Fruit fly (Drosophila melanogaster) whole organism, embryonic: ENCODE measurements around the gene CG4364.
A peak's percentile ranks its signal among the peaks of the same experiment; 100 is the strongest.

Experiments
- Antp ChIP-seq: fragments of 200-800 bp; sonication (Bioruptor generic); optimal IDR thresholded peaks from 3 replicates; lab custom pipeline; 2016; ENCODE audit warnings: missing biosample characterization, missing genetic modification characterization
- Blimp-1 ChIP-seq: fragments of 200-800 bp; sonication (Bioruptor generic); optimal IDR thresholded peaks from 3 replicates; lab custom pipeline; 2018; ENCODE audit warnings: missing biosample characterization, missing genetic modification characterization, mild to moderate bottlenecking, moderate library complexity, missing genetic modification reagents
- CG10431 ChIP-seq: fragments of 200-800 bp; sonication (Bioruptor generic); optimal IDR thresholded peaks from 3 replicates; lab custom pipeline; 2018; ENCODE audit warnings: missing biosample characterization, mild to moderate bottlenecking, missing genetic modification characterization
- CG11456 ChIP-seq: fragments of 200-800 bp; sonication (Bioruptor generic); IDR thresholded peaks from 3 replicates; pipeline ENCODE4 v1.3.6; 2022; ENCODE audit warnings: missing biosample characterization, missing genetic modification characterization
- CG11723 ChIP-seq: fragments of 200-800 bp; sonication (Bioruptor generic); optimal IDR thresholded peaks from 2 replicates; lab custom pipeline; 2017; ENCODE audit warnings: missing biosample characterization, mild to moderate bottlenecking, missing genetic modification characterization
- CG12659 ChIP-seq: fragments of 200-800 bp; sonication (Bioruptor generic); optimal IDR thresholded peaks from 3 replicates; lab custom pipeline; 2017; ENCODE audit warnings: mild to moderate bottlenecking, missing biosample characterization, missing genetic modification reagents, missing genetic modification characterization
- CG13287 ChIP-seq: fragments of 200-800 bp; sonication (Bioruptor generic); IDR thresholded peaks from 2 replicates; pipeline ENCODE4 v1.3.6; 2022; ENCODE audit warnings: missing biosample characterization, missing genetic modification characterization; ENCODE audit not compliant: partially characterized antibody
- CG16815 ChIP-seq: fragments of 200-800 bp; sonication (Bioruptor generic); optimal IDR thresholded peaks from 3 replicates; lab custom pipeline; 2017; ENCODE audit warnings: missing biosample characterization, mild to moderate bottlenecking, missing genetic modification characterization
- CG18011 ChIP-seq: fragments of 200-800 bp; sonication (Bioruptor generic); optimal IDR thresholded peaks from 2 replicates; lab custom pipeline; 2017; ENCODE audit warnings: missing biosample characterization, missing genetic modification characterization, mild to moderate bottlenecking, moderate library complexity, missing genotype
- CG2678 ChIP-seq: fragments of 200-800 bp; sonication (Bioruptor generic); optimal IDR thresholded peaks from 3 replicates; lab custom pipeline; 2019; ENCODE audit warnings: missing biosample characterization, mild to moderate bottlenecking, missing genetic modification characterization, moderate library complexity
- CG30020 ChIP-seq: fragments of 200-800 bp; optimal IDR thresholded peaks from 2 replicates; lab custom pipeline; 2019; ENCODE audit warnings: missing biosample characterization, mild to moderate bottlenecking, missing genetic modification characterization, moderate library complexity
- CG3281 ChIP-seq: fragments of 200-800 bp; sonication (Bioruptor generic); optimal IDR thresholded peaks from 3 replicates; lab custom pipeline; 2017; ENCODE audit warnings: missing biosample characterization, mild to moderate bottlenecking, missing genetic modification characterization
- CG7786 ChIP-seq: fragments of 200-800 bp; sonication (Bioruptor generic); optimal IDR thresholded peaks from 2 replicates; lab custom pipeline; 2016; ENCODE audit warnings: missing biosample characterization, missing genetic modification characterization
- CG8281 ChIP-seq: fragments of 200-800 bp; sonication (Bioruptor generic); optimal IDR thresholded peaks from 2 replicates; lab custom pipeline; 2018; ENCODE audit warnings: missing biosample characterization, mild to moderate bottlenecking, missing genetic modification characterization, moderate library complexity
- CG9215 ChIP-seq: fragments of 200-800 bp; sonication (Bioruptor generic); IDR thresholded peaks from 2 replicates; pipeline ENCODE4 v1.3.6; 2022; ENCODE audit warnings: missing biosample characterization, missing genetic modification characterization
- CG9817 ChIP-seq: fragments of 200-800 bp; sonication (Bioruptor generic); optimal IDR thresholded peaks from 2 replicates; lab custom pipeline; 2018; ENCODE audit warnings: missing biosample characterization, mild to moderate bottlenecking, missing genetic modification characterization, moderate library complexity
- Dll ChIP-seq: fragments of 200-800 bp; sonication (Bioruptor generic); IDR thresholded peaks from 4 replicates; pipeline ENCODE4 v1.3.6; 2022; ENCODE audit warnings: missing biosample characterization, missing genetic modification characterization; ENCODE audit not compliant: partially characterized antibody
- E2f2 ChIP-seq: fragments of 200-800 bp; sonication (Bioruptor generic); IDR thresholded peaks from 2 replicates; pipeline ENCODE4 v1.3.6; 2022; ENCODE audit warnings: missing biosample characterization, missing genetic modification characterization
- HLH4C ChIP-seq: fragments of 200-800 bp; sonication (Bioruptor generic); IDR thresholded peaks from 3 replicates; pipeline ENCODE4 v1.3.6; 2022; ENCODE audit warnings: missing biosample characterization, missing genetic modification characterization; ENCODE audit not compliant: partially characterized antibody
- Hey ChIP-seq: fragments of 200-800 bp; sonication (Bioruptor generic); optimal IDR thresholded peaks from 3 replicates; lab custom pipeline; 2018; ENCODE audit warnings: missing biosample characterization, mild to moderate bottlenecking, missing genetic modification characterization
- Lim3 ChIP-seq: fragments of 200-800 bp; sonication (Bioruptor generic); IDR thresholded peaks from 2 replicates; pipeline ENCODE4 v1.3.6; 2022; ENCODE audit warnings: missing biosample characterization, missing genetic modification characterization
- MESR4 ChIP-seq: fragments of 200-800 bp; sonication (Bioruptor generic); optimal IDR thresholded peaks from 2 replicates; lab custom pipeline; 2018; ENCODE audit warnings: missing biosample characterization, mild to moderate bottlenecking, missing genetic modification characterization, moderate library complexity
- Nf-YA ChIP-seq: fragments of 200-800 bp; sonication (Bioruptor generic); IDR thresholded peaks from 2 replicates; pipeline ENCODE4 v1.3.6; 2022; ENCODE audit warnings: missing biosample characterization, missing genetic modification characterization
- Nf-YC ChIP-seq: fragments of 200-800 bp; optimal IDR thresholded peaks from 3 replicates; lab custom pipeline; 2019; ENCODE audit warnings: missing biosample characterization, mild to moderate bottlenecking, missing genetic modification characterization, moderate library complexity
- Oaz ChIP-seq: fragments of 200-800 bp; sonication (Bioruptor generic); IDR thresholded peaks from 2 replicates; pipeline ENCODE4 v1.3.6; 2022; ENCODE audit warnings: missing biosample characterization, missing genetic modification characterization
- Opbp ChIP-seq: fragments of 200-800 bp; sonication (Bioruptor generic); IDR thresholded peaks from 3 replicates; pipeline ENCODE4 v1.3.6; 2022; ENCODE audit warnings: missing biosample characterization, missing genetic modification characterization; ENCODE audit not compliant: partially characterized antibody
- Ptx1 ChIP-seq: fragments of 200-800 bp; sonication (Bioruptor generic); IDR thresholded peaks from 2 replicates; pipeline ENCODE4 v1.3.6; 2022; ENCODE audit warnings: missing biosample characterization, missing genetic modification characterization
- Ravus ChIP-seq: fragments of 200-800 bp; sonication (Bioruptor generic); IDR thresholded peaks from 2 replicates; pipeline ENCODE4 v1.3.6; 2022; ENCODE audit warnings: missing biosample characterization, missing genetic modification characterization
- ab ChIP-seq: fragments of 200-800 bp; sonication (Bioruptor generic); optimal IDR thresholded peaks from 2 replicates; lab custom pipeline; 2016; ENCODE audit warnings: missing biosample characterization, missing genetic modification characterization
- ato ChIP-seq: fragments of 200-800 bp; sonication (Bioruptor generic); IDR thresholded peaks from 2 replicates; pipeline ENCODE4 v1.3.6; 2022; ENCODE audit warnings: missing biosample characterization, missing genetic modification characterization; ENCODE audit not compliant: partially characterized antibody
- bowl ChIP-seq: fragments of 200-800 bp; sonication (Bioruptor generic); IDR thresholded peaks from 2 replicates; pipeline ENCODE4 v1.3.6; 2022; ENCODE audit warnings: missing biosample characterization, missing genetic modification characterization
- br ChIP-seq: fragments of >200 bp; optimal IDR thresholded peaks from 2 replicates; lab custom pipeline; 2017
- btn ChIP-seq: fragments of 200-800 bp; sonication (Bioruptor generic); optimal IDR thresholded peaks from 2 replicates; lab custom pipeline; 2016; ENCODE audit warnings: missing biosample characterization, missing genetic modification characterization
- cad ChIP-seq: fragments of >200 bp; optimal IDR thresholded peaks from 2 replicates; lab custom pipeline; 2017; ENCODE audit warnings: missing biosample characterization, missing genetic modification characterization
- caup ChIP-seq: fragments of 200-800 bp; sonication (Bioruptor generic); optimal IDR thresholded peaks from 3 replicates; lab custom pipeline; 2017; ENCODE audit warnings: missing biosample characterization, mild to moderate bottlenecking, missing genetic modification characterization, moderate library complexity; ENCODE audit not compliant: severe bottlenecking
- chif ChIP-seq, 2 experiments: fragments of 200-800 bp; sonication (Bioruptor generic); optimal IDR thresholded peaks; 3 replicates each; lab custom pipeline; 2016; ENCODE audit warnings: missing biosample characterization in 2 of 2, missing genetic modification characterization in 2 of 2
- dan ChIP-seq: fragments of 200-800 bp; sonication (Bioruptor generic); IDR thresholded peaks from 2 replicates; pipeline ENCODE4 v1.3.6; 2022; ENCODE audit warnings: missing biosample characterization, missing genetic modification characterization
- dysf ChIP-seq: fragments of 200-800 bp; sonication (Bioruptor generic); IDR thresholded peaks from 3 replicates; pipeline ENCODE4 v1.3.6; 2022; ENCODE audit warnings: missing biosample characterization, missing genetic modification characterization
- ewg ChIP-seq: fragments of 200-800 bp; sonication (Bioruptor generic); optimal IDR thresholded peaks from 3 replicates; lab custom pipeline; 2017; ENCODE audit warnings: mild to moderate bottlenecking, missing biosample characterization, missing genetic modification reagents, missing genetic modification characterization
- gfzf ChIP-seq: fragments of 200-800 bp; sonication (Bioruptor generic); optimal IDR thresholded peaks from 2 replicates; lab custom pipeline; 2016; ENCODE audit warnings: missing biosample characterization, mild to moderate bottlenecking, missing genetic modification characterization, moderate library complexity
- jigr1 ChIP-seq: fragments of 200-800 bp; sonication (Bioruptor generic); IDR thresholded peaks from 3 replicates; pipeline ENCODE4 v1.3.6; 2022; ENCODE audit warnings: missing biosample characterization, missing genetic modification characterization
- jumu ChIP-seq: fragments of 200-800 bp; sonication (Bioruptor generic); optimal IDR thresholded peaks from 3 replicates; lab custom pipeline; 2016; ENCODE audit warnings: missing biosample characterization, missing genetic modification characterization
- luna ChIP-seq: fragments of 200-800 bp; sonication (Bioruptor generic); optimal IDR thresholded peaks from 2 replicates; lab custom pipeline; 2016; ENCODE audit warnings: missing biosample characterization, missing genetic modification characterization
- nerfin-1 ChIP-seq: fragments of 200-800 bp; sonication (Bioruptor generic); optimal IDR thresholded peaks from 3 replicates; lab custom pipeline; 2019; ENCODE audit warnings: missing biosample characterization, mild to moderate bottlenecking, missing genetic modification characterization, moderate library complexity
- psq ChIP-seq: fragments of 200-800 bp; sonication (Bioruptor generic); optimal IDR thresholded peaks from 2 replicates; lab custom pipeline; 2017; ENCODE audit warnings: missing biosample characterization, missing genetic modification characterization
- pum ChIP-seq: fragments of 200-800 bp; sonication (Bioruptor generic); optimal IDR thresholded peaks from 2 replicates; lab custom pipeline; 2016; ENCODE audit warnings: missing biosample characterization, missing genetic modification characterization
- toy ChIP-seq: fragments of 200-800 bp; sonication (Bioruptor generic); IDR thresholded peaks from 2 replicates; pipeline ENCODE4 v1.3.6; 2022; ENCODE audit warnings: missing biosample characterization, missing genetic modification characterization
- unpg ChIP-seq: fragments of 200-800 bp; sonication (Bioruptor generic); optimal IDR thresholded peaks from 3 replicates; lab custom pipeline; 2018; ENCODE audit warnings: missing biosample characterization, mild to moderate bottlenecking, missing genetic modification characterization, moderate library complexity
- vnd ChIP-seq: fragments of 200-800 bp; sonication (Bioruptor generic); IDR thresholded peaks from 3 replicates; pipeline ENCODE4 v1.3.6; 2022; ENCODE audit warnings: missing biosample characterization, missing genetic modification characterization; ENCODE audit not compliant: partially characterized antibody
- wor ChIP-seq: fragments of 200-800 bp; sonication (Bioruptor generic); IDR thresholded peaks from 2 replicates; pipeline ENCODE4 v1.3.6; 2022; ENCODE audit warnings: missing biosample characterization, missing genetic modification characterization
- zfh1 ChIP-seq: fragments of 200-800 bp; sonication (Bioruptor generic); IDR thresholded peaks from 3 replicates; pipeline ENCODE4 v1.3.6; 2022; ENCODE audit warnings: missing biosample characterization, missing genetic modification characterization

The CG4364 gene

DNA sequence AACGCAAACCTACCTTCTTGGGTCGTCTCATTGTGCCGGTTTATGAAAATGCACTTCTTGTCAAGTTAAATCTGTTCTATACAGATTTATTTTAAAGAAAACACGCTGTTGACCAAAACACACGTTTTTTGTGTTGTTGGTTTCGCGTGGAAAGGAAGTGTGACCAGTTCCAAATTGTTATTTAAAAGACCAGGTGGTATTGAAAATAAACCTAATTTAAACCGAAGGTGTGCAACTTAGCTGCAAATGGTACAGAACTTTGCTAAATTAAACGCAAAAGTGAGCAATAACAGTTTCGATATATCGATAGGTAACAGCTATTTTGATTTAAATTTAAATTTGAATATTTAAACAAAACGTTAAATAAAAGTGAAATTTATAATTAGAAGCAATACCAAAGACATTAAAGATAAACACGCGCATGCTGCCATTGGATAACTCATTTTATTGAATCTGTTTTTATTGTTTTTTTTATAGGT is at the start of gene CG4364:
Gene CG4364 (minus strand): TSS at position 165 of the 479 bp plus-strand sequence.
- TF ChIP-seq dan (GFP tag; lab: Robert Waterston, UW) (no peak), pum (GFP tag; lab: Kevin White, UChicago) (no peak), chif (GFP tag; optimal IDR thresholded peaks at IDR 0.05; lab: Kevin White, UChicago) (no peak), ab (GFP tag; lab: Kevin White, UChicago) (no peak), E2f2 (GFP tag; lab: Robert Waterston, UW) (peak; percentile 79), MESR4 (GFP tag; lab: Kevin White, UChicago) (peak; percentile 63), zfh1 (GFP tag; lab: Robert Waterston, UW) (no peak), CG30020 (tag; lab: Kevin White, UChicago) (no peak), Nf-YC (peak; percentile 31), Dll (GFP tag; lab: Robert Waterston, UW) (peak; percentile 82), psq (GFP tag; lab: Kevin White, UChicago) (no peak), Nf-YA (GFP tag; lab: Robert Waterston, UW) (no peak), Oaz (GFP tag; lab: Robert Waterston, UW) (no peak), Blimp-1 (no peak), luna (GFP tag; lab: Kevin White, UChicago) (no peak), bowl (GFP tag; lab: Robert Waterston, UW) (no peak), vnd (GFP tag; lab: Robert Waterston, UW) (peak; percentile 53; the same call in 1 of the 3 replicates), Ptx1 (GFP tag; lab: Robert Waterston, UW) (no peak), btn (GFP tag; lab: Kevin White, UChicago) (no peak), jigr1 (GFP tag; lab: Robert Waterston, UW) (no peak), CG11723 (no peak), unpg (GFP tag; lab: Kevin White, UChicago) (no peak), dysf (GFP tag; lab: Robert Waterston, UW) (no peak), CG3281 (GFP tag; lab: Kevin White, UChicago) (no peak), ewg (GFP tag; lab: Kevin White, UChicago) (no peak), CG11456 (GFP tag; lab: Robert Waterston, UW) (no peak), Opbp (GFP tag; lab: Robert Waterston, UW) (no peak; the same call in 2 of the 3 replicates), CG8281 (no peak), br (no peak), CG16815 (GFP tag; lab: Kevin White, UChicago) (no peak), Hey (tag; lab: Kevin White, UChicago) (no peak), CG2678 (tag; lab: Kevin White, UChicago) (no peak), CG7786 (GFP tag; lab: Kevin White, UChicago) (no peak), gfzf (GFP tag; lab: Kevin White, UChicago) (peak; percentile 98), CG10431 (GFP tag; lab: Kevin White, UChicago) (no peak), CG13287 (GFP tag; lab: Robert Waterston, UW) (peak; percentile 87), caup (GFP tag; lab: Kevin White, UChicago) (no peak), ato (GFP tag; lab: Robert Waterston, UW) (peak; percentile 44; the same call in 1 of the 2 replicates), Antp (GFP tag; lab: Kevin White, UChicago) (no peak), CG9215 (GFP tag; lab: Robert Waterston, UW) (no peak), wor (GFP tag; lab: Robert Waterston, UW) (no peak), HLH4C (peak; percentile 68), cad (GFP tag; lab: Kevin White, UChicago) (no peak), Lim3 (GFP tag; lab: Robert Waterston, UW) (no peak), jumu (GFP tag; lab: Kevin White, UChicago) (no peak), CG12659 (GFP tag; lab: Kevin White, UChicago) (no peak), toy (GFP tag; lab: Robert Waterston, UW) (no peak), Ravus (GFP tag; lab: Robert Waterston, UW) (no peak), CG18011 (no peak), nerfin-1 (no peak), CG9817 (tag; lab: Kevin White, UChicago) (no peak)
